Worm (Caenorhabditis elegans): ENCODE measurements around the gene T10G3.8.

The T10G3.8 gene

DNA sequence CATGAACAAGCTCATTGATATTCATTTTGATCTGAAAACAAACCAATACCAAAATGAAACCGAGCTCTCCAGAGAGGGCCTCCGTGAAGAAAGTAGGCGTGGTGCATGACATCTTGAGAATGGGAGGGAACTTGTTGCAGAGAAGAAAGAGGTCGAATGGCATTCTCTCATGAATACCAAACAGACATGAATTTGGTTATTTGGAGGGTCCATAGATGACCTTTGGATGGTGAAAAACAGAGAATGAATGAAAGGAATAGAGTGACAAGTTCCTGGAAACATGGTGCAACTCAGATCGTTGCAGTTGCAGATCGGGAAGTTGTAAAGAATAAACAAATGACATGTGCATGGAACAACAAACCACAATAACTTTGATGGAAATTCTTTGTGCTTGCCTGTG lies at the start of gene T10G3.8:
Gene T10G3.8 (minus strand): TSS at position 101 of the 400 bp plus-strand sequence.
- TF ChIP-seq ztf-4 (tag; optimal IDR thresholded peaks at IDR 0.05) = no peak
- TF ChIP-seq fkh-10 (GFP tag; optimal IDR thresholded peaks at IDR 0.05) = no peak
- no peak for TF ChIP-seq nhr-11 (tag; optimal IDR thresholded peaks at IDR 0.05)
- TF ChIP-seq nhr-12 (tag; optimal IDR thresholded peaks at IDR 0.05) = no peak
- TF ChIP-seq unc-62 (GFP tag; optimal IDR thresholded peaks at IDR 0.05) = no peak
- TF ChIP-seq daf-12 (tag; optimal IDR thresholded peaks at IDR 0.05) = no peak
- no peak for TF ChIP-seq fkh-2 (tag; optimal IDR thresholded peaks at IDR 0.05)
- TF ChIP-seq nhr-23 (tag; optimal IDR thresholded peaks at IDR 0.05) = no peak
- no peak for TF ChIP-seq nfya-1 (tag; optimal IDR thresholded peaks at IDR 0.05; ENCODE audit: insufficient read depth)
- no peak for TF ChIP-seq snpc-4 (tag; optimal IDR thresholded peaks at IDR 0.05)
- TF ChIP-seq pqm-1 (tag; optimal IDR thresholded peaks at IDR 0.05) = no peak
- no peak for TF ChIP-seq eor-1 (tag; optimal IDR thresholded peaks at IDR 0.05)
- TF ChIP-seq egl-27 (tag; optimal IDR thresholded peaks at IDR 0.05) = no peak

DNA sequence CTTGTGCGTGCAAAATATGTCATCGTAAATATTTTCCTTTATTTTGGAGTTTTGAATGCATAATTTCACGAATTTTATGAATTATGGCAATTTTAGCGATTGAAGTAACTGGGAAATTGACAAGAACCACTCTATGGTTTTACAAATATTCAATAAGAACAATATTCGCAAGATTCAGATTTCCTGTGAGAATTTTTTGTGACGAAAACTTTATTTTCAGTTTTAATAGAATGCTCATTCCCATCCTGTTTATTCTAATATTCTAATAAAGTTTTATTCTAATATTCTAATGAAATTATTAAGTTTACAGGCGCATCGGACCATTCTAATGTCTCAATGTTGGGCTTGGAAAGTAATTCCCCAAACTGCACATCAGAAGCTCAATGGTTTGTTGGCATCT lies 46.9 kb upstream of the T10G3.8 start, which contains the start of gene R11G10.3:
Gene R11G10.3 (plus strand): TSS at position 301 of the 400 bp plus-strand sequence.
- TF ChIP-seq ZK546.5 (tag; optimal IDR thresholded peaks at IDR 0.05) = no peak
- no peak for TF ChIP-seq eor-1 (tag; optimal IDR thresholded peaks at IDR 0.05)
- no peak for TF ChIP-seq pqm-1 (tag; optimal IDR thresholded peaks at IDR 0.05)
- no peak for TF ChIP-seq nhr-43 (tag; optimal IDR thresholded peaks at IDR 0.05; ENCODE audit: poor library complexity, severe bottlenecking)
- TF ChIP-seq nhr-25 (tag; optimal IDR thresholded peaks at IDR 0.05) = no peak
- TF ChIP-seq ceh-82 (tag; optimal IDR thresholded peaks at IDR 0.05) = no peak
- TF ChIP-seq skn-1 (tag; optimal IDR thresholded peaks at IDR 0.05) = no peak
- no peak for TF ChIP-seq fkh-2 (tag; optimal IDR thresholded peaks at IDR 0.05)
- TF ChIP-seq hmg-11 (tag; optimal IDR thresholded peaks at IDR 0.05) = no peak
- no peak for TF ChIP-seq ama-1 (optimal IDR thresholded peaks at IDR 0.05)
- TF ChIP-seq jun-1 (tag; optimal IDR thresholded peaks at IDR 0.05) = no peak
- TF ChIP-seq nhr-76 (tag; optimal IDR thresholded peaks at IDR 0.05) = no peak
- no peak for TF ChIP-seq nhr-67 (tag; optimal IDR thresholded peaks at IDR 0.05)

DNA sequence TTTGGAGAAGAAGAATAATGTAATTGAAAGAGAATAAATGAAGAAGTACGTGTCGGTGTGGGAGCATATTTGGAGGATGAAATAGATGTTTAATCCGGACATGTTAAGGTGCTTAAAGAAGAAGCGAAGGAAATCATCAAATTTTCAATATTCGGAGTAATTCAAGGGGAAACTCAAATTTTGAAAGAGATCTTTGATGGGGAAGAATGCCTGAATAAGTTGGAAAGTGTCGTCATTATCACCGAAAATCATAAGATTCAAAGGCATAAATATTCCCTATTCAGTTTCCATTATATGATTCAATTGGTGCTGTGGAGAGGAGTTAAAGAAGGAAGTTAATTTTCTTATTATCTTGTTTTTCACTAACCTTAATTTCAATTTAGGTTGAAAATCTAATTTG lies 38.9 kb upstream of the T10G3.8 start, which contains the start of gene semi-1:
Gene semi-1 (minus strand): TSS at position 101 of the 400 bp plus-strand sequence.
- TF ChIP-seq R02D3.7 (tag; optimal IDR thresholded peaks at IDR 0.05) = no peak
- no peak for TF ChIP-seq elt-1 (tag; optimal IDR thresholded peaks at IDR 0.05)
- TF ChIP-seq nhr-25 (tag; optimal IDR thresholded peaks at IDR 0.05) = no peak
- TF ChIP-seq nhr-67 (tag; optimal IDR thresholded peaks at IDR 0.05) = no peak
- no peak for TF ChIP-seq ceh-16 (tag; optimal IDR thresholded peaks at IDR 0.05)

DNA sequence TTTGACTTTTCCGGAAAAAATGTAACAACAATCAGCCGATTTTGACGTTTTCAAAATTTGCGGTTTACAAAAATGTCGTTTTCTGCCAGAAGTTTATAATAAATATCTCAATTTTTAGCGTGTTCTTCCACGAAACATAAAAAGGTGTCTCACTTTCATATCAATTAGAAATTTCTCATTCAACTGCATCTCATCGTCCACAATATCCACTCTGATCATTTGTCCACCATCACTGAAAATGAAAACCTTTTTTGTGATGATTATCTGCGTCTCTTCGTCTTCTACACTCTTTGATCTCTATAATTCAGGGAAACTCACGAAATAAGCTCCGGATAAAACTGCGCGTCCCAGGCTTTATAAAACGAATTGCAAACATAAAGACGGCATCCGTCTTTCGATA lies 36.3 kb upstream of the T10G3.8 start:
- TF ChIP-seq ceh-16 (tag; optimal IDR thresholded peaks at IDR 0.05) (no peak), ZK546.5 (tag; optimal IDR thresholded peaks at IDR 0.05) (no peak), nhr-77 (tag; optimal IDR thresholded peaks at IDR 0.05) (no peak), ztf-4 (tag; optimal IDR thresholded peaks at IDR 0.05) (no peak), sea-2 (GFP tag; optimal IDR thresholded peaks at IDR 0.05) (no peak), nhr-76 (tag; optimal IDR thresholded peaks at IDR 0.05) (no peak), egl-5 (tag; optimal IDR thresholded peaks at IDR 0.05) (no peak), pqm-1 (tag; optimal IDR thresholded peaks at IDR 0.05) (no peak), eor-1 (tag; optimal IDR thresholded peaks at IDR 0.05) (no peak), unc-62 (GFP tag; optimal IDR thresholded peaks at IDR 0.05) (no peak), fos-1 (tag; optimal IDR thresholded peaks at IDR 0.05) (no peak)

DNA sequence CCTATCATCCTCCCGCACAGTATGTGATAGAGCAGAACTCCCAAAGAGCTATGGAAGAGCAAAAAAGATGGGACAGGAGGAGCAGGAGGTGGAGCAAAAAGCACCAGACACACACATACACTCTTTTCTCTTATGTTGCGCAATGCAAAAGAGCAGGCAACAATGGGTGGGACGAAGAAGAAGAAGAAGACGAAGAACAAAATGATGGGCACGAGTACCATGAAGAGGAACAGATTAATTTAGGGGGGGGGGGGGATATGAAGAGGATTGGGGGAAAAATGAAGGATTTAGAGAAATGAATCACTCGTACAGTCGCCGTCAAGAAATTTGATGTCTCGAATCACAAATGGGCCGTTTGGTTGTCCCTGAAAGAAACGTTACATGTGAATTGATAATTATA lies 35.4 kb upstream of the T10G3.8 start, which contains the start of gene avr-15:
Gene avr-15 (minus strand): TSS at position 101 of the 400 bp plus-strand sequence.
- TF ChIP-seq elt-3 (tag; optimal IDR thresholded peaks at IDR 0.05) = no peak
- TF ChIP-seq mdl-1 (tag; optimal IDR thresholded peaks at IDR 0.05) = no peak

DNA sequence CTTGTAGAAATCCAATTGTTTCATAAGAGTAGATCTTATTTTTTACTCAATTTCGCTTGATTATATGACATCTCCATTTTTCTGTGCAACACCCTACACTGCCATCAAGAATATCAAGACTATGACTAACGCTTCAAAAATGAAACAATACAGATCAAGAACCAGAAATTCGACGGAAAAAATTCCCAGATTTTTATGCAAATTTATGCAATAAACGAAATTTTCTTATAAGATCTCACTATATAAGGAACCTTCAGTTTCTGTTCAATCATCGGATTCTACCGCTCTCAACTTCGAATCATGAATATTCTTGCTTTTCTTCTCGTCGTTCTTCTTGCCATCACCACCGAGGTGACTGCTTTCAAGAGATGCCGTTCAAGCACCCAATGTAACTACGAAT lies 30.1 kb upstream of the T10G3.8 start, which contains the start of gene R11G10.4:
Gene R11G10.4 (plus strand): TSS at position 301 of the 400 bp plus-strand sequence.
- TF ChIP-seq elt-3 (tag; optimal IDR thresholded peaks at IDR 0.05) = no peak
- no peak for TF ChIP-seq snpc-4 (tag; optimal IDR thresholded peaks at IDR 0.05)
- TF ChIP-seq fkh-2 (tag; optimal IDR thresholded peaks at IDR 0.05) = no peak
- no peak for TF ChIP-seq pha-4 (tag; optimal IDR thresholded peaks at IDR 0.05)
- TF ChIP-seq ama-1 (optimal IDR thresholded peaks at IDR 0.05) = no peak
- no peak for TF ChIP-seq ZK546.5 (tag; optimal IDR thresholded peaks at IDR 0.05)
- no peak for TF ChIP-seq skn-1 (tag; optimal IDR thresholded peaks at IDR 0.05)
- no peak for TF ChIP-seq ceh-16 (tag; optimal IDR thresholded peaks at IDR 0.05)
- no peak for TF ChIP-seq nhr-237 (tag; optimal IDR thresholded peaks at IDR 0.05)
- TF ChIP-seq jun-1 (tag; optimal IDR thresholded peaks at IDR 0.05) = no peak
- no peak for TF ChIP-seq lin-15B (tag; optimal IDR thresholded peaks at IDR 0.05)
- no peak for TF ChIP-seq aly-2 (tag; optimal IDR thresholded peaks at IDR 0.05)
- no peak for TF ChIP-seq nhr-28 (tag; optimal IDR thresholded peaks at IDR 0.05)
- TF ChIP-seq nhr-25 (tag; optimal IDR thresholded peaks at IDR 0.05) = no peak

All from whole organism, L3 larva.